Worm (Caenorhabditis elegans) whole organism, dauer: ENCODE results near the gene F54F2.6.

Source experiments
- unc-62 ChIP-seq: sonication (generic microtip); optimal IDR thresholded peaks from 2 replicates; lab custom pipeline; 2017; ENCODE audit warnings: missing biosample characterization, missing genetic modification reagents, missing genetic modification characterization

F54F2.6 gene

ce11 chrIII:8780473-8780872 lies 20.0 kb downstream of the F54F2.6 start:
- no peak for TF ChIP-seq unc-62 (GFP tag; lab: Kevin White, UChicago)

ce11 chrIII:8779912-8780311 lies 20.6 kb downstream of the F54F2.6 start, which contains the start of gene K02D10.4:
Gene K02D10.4, minus strand, starts transcription at chrIII:8780012.
- TF ChIP-seq unc-62 (GFP tag; lab: Kevin White, UChicago) = no peak

- TF ChIP-seq unc-62 (GFP tag; lab: Kevin White, UChicago) = no peak
Observed at ce11 chrIII:8775953-8776352, 24.5 kb downstream of the F54F2.6 start, which contains the start of gene snap-29. Gene snap-29, plus strand, starts transcription at chrIII:8776253.

ce11 chrIII:8773375-8773774 lies 27.1 kb downstream of the F54F2.6 start:
- TF ChIP-seq unc-62 (GFP tag; lab: Kevin White, UChicago) = no peak

ce11 chrIII:8772428-8773027 lies 28.0 kb downstream of the F54F2.6 start:
- no peak for TF ChIP-seq unc-62 (GFP tag; lab: Kevin White, UChicago)

ce11 chrIII:8771851-8772250 lies 28.6 kb downstream of the F54F2.6 start, which contains the start of gene K02D10.3:
Gene K02D10.3, minus strand, starts transcription at chrIII:8771951.
- no peak for TF ChIP-seq unc-62 (GFP tag; lab: Kevin White, UChicago)

- TF ChIP-seq unc-62 (GFP tag; lab: Kevin White, UChicago) = no peak
Observed at ce11 chrIII:8771162-8771561, 29.3 kb downstream of the F54F2.6 start, which contains the start of gene K02D10.2. Gene K02D10.2, minus strand, starts transcription at chrIII:8771262.

- TF ChIP-seq unc-62 (GFP tag; lab: Kevin White, UChicago) = no peak
Observed at ce11 chrIII:8770243-8770642, 30.3 kb downstream of the F54F2.6 start.

- TF ChIP-seq unc-62 (GFP tag; lab: Kevin White, UChicago) = no peak
Observed at ce11 chrIII:8769253-8769652, 31.2 kb downstream of the F54F2.6 start, which contains the start of gene K02D10.1. Gene K02D10.1, plus strand, starts transcription at chrIII:8769536.

ce11 chrIII:8767889-8768361 lies 32.6 kb downstream of the F54F2.6 start, which contains the start of gene mtss-1:
Gene mtss-1, plus strand, starts transcription at chrIII:8768311.
- TF ChIP-seq unc-62 (GFP tag; lab: Kevin White, UChicago) = no peak

ce11 chrIII:8767292-8767829 lies 33.1 kb downstream of the F54F2.6 start, which contains the start of gene mig-22:
Gene mig-22, minus strand, starts transcription at chrIII:8767342.
- TF ChIP-seq unc-62 (GFP tag; lab: Kevin White, UChicago) = no peak

- no peak for TF ChIP-seq unc-62 (GFP tag; lab: Kevin White, UChicago)
Observed at ce11 chrIII:8766467-8766866, 34.0 kb downstream of the F54F2.6 start.

ce11 chrIII:8765030-8765429 lies 35.5 kb downstream of the F54F2.6 start:
- no peak for TF ChIP-seq unc-62 (GFP tag; lab: Kevin White, UChicago)

- no peak for TF ChIP-seq unc-62 (GFP tag; lab: Kevin White, UChicago)
Observed at ce11 chrIII:8763111-8763510, 37.4 kb downstream of the F54F2.6 start.

- no peak for TF ChIP-seq unc-62 (GFP tag; lab: Kevin White, UChicago)
Observed at ce11 chrIII:8762016-8762415, 38.5 kb downstream of the F54F2.6 start.

- no peak for TF ChIP-seq unc-62 (GFP tag; lab: Kevin White, UChicago)
Observed at ce11 chrIII:8761040-8761654, 39.4 kb downstream of the F54F2.6 start, which contains the start of gene aak-1. Gene aak-1, minus strand, starts transcription at chrIII:8761090.
